In genomic region chrII:12222524-12222923, ce11 we compare ENCODE assay signal across 3 worm cellular contexts.
A peak's percentile ranks its signal among the peaks of the same experiment; 100 is the strongest.
TF ChIP-seq lines count a peak whose summit lies in the region.

No protein-coding gene starts in this region.

TF ChIP-seq in whole organism, L1 larva, 84 proteins besides CTCF, POLR2A, EP300 and RAD21 (continued from another document and continues in another):
- TF ChIP-seq zag-1 (tag; optimal IDR thresholded peaks at IDR 0.05; lab: Kevin White, UChicago) (no peak), zip-4 (GFP tag; optimal IDR thresholded peaks at IDR 0.05; lab: Kevin White, UChicago) (no peak), dsc-1 (tag; optimal IDR thresholded peaks at IDR 0.05; lab: Kevin White, UChicago) (peak; percentile 75), hpl-2 (GFP tag; optimal IDR thresholded peaks at IDR 0.05; lab: Kevin White, UChicago) (no peak), ceh-88 (GFP tag; IDR thresholded peaks at IDR 0.05; lab: Robert Waterston, UW) (no peak), lsy-2 (tag; optimal IDR thresholded peaks at IDR 0.05; lab: Kevin White, UChicago) (peak; percentile 63 to 83), isw-1 (GFP tag; IDR thresholded peaks at IDR 0.05; lab: Robert Waterston, UW) (peak; percentile 49), egl-27 (tag; optimal IDR thresholded peaks at IDR 0.05; lab: Kevin White, UChicago) (peak in 1 of 2 experiments; percentile 10), unc-130 (tag; optimal IDR thresholded peaks at IDR 0.05; lab: Kevin White, UChicago) (peak; percentile 72), ets-5 (GFP tag; IDR thresholded peaks at IDR 0.05; lab: Robert Waterston, UW) (no peak), F16B12.6 (tag; optimal IDR thresholded peaks at IDR 0.05; lab: Kevin White, UChicago) (no peak), nhr-71 (tag; optimal IDR thresholded peaks at IDR 0.05; lab: Kevin White, UChicago) (peak; percentile 86), nhr-11 (tag; optimal IDR thresholded peaks at IDR 0.05; lab: Kevin White, UChicago) (no peak), unc-86 (tag; optimal IDR thresholded peaks at IDR 0.05; lab: Kevin White, UChicago) (peak; percentile 67), lin-13 (GFP tag; optimal IDR thresholded peaks at IDR 0.05; lab: Kevin White, UChicago) (no peak), nhr-47 (tag; optimal IDR thresholded peaks at IDR 0.05; lab: Kevin White, UChicago) (peak; percentile 79), swsn-7 (tag; optimal IDR thresholded peaks at IDR 0.05; lab: Kevin White, UChicago) (peak; percentile 81), snpc-4 (tag; optimal IDR thresholded peaks at IDR 0.05; lab: Kevin White, UChicago) (peak; percentile 73), ceh-8 (GFP tag; optimal IDR thresholded peaks at IDR 0.05; lab: Kevin White, UChicago) (peak; percentile 21), unc-98 (GFP tag; IDR thresholded peaks at IDR 0.05; lab: Robert Waterston, UW) (no peak), mdl-1 (tag; optimal IDR thresholded peaks at IDR 0.05; lab: Kevin White, UChicago) (peak in 1 of 2 experiments; percentile 70), nhr-77 (tag; optimal IDR thresholded peaks at IDR 0.05; lab: Kevin White, UChicago) (peak; percentile 63), C16A3.4 (tag; optimal IDR thresholded peaks at IDR 0.05; lab: Kevin White, UChicago) (peak; percentile 71), nhr-28 (tag; optimal IDR thresholded peaks at IDR 0.05; lab: Kevin White, UChicago) (no peak), tlp-1 (tag; optimal IDR thresholded peaks at IDR 0.05; lab: Kevin White, UChicago) (no peak), mep-1 (tag; optimal IDR thresholded peaks at IDR 0.05; lab: Kevin White, UChicago) (peak; percentile 58), lin-35 (GFP tag; optimal IDR thresholded peaks at IDR 0.05; lab: Kevin White, UChicago) (peak; percentile 72 to 73), pqm-1 (tag; optimal IDR thresholded peaks at IDR 0.05; lab: Kevin White, UChicago) (no peak), grh-1 (GFP tag; IDR thresholded peaks at IDR 0.05; lab: Robert Waterston, UW) (no peak), nhr-19 (GFP tag; conservative IDR thresholded peaks at IDR 0.05; lab: Robert Waterston, UW) (peak; percentile 62), C04F5.9 (tag; optimal IDR thresholded peaks at IDR 0.05; lab: Kevin White, UChicago) (no peak), unc-62 (GFP tag; optimal IDR thresholded peaks at IDR 0.05; lab: Kevin White, UChicago) (no peak), sptf-1 (tag; optimal IDR thresholded peaks at IDR 0.05; lab: Kevin White, UChicago) (no peak), nhr-20 (tag; optimal IDR thresholded peaks at IDR 0.05; lab: Kevin White, UChicago) (peak; percentile 88), efl-3 (GFP tag; optimal IDR thresholded peaks at IDR 0.05; lab: Kevin White, UChicago) (no peak), ztf-11 (tag; optimal IDR thresholded peaks at IDR 0.05; lab: Kevin White, UChicago) (peak in 1 of 2 experiments; percentile 53), sox-4 (tag; optimal IDR thresholded peaks at IDR 0.05; lab: Kevin White, UChicago) (peak; percentile 5), nhr-237 (tag; optimal IDR thresholded peaks at IDR 0.05; lab: Kevin White, UChicago) (no peak), fos-1 (tag; optimal IDR thresholded peaks at IDR 0.05; lab: Kevin White, UChicago) (peak; percentile 30), hlh-17 (GFP tag; optimal IDR thresholded peaks at IDR 0.05; lab: Kevin White, UChicago; ENCODE audit: borderline replicate concordance) (no peak), egl-13 (tag; optimal IDR thresholded peaks at IDR 0.05; lab: Kevin White, UChicago) (peak; percentile 67), lin-14 (GFP tag; optimal IDR thresholded peaks at IDR 0.05; lab: Kevin White, UChicago) (peak; percentile 98), jun-1 (tag; optimal IDR thresholded peaks at IDR 0.05; lab: Kevin White, UChicago) (peak; percentile 81), dpl-1 (GFP tag; optimal IDR thresholded peaks at IDR 0.05; lab: Kevin White, UChicago) (peak; percentile 25 to 54 (median 41)), elt-2 (tag; optimal IDR thresholded peaks at IDR 0.05; lab: Kevin White, UChicago) (no peak)

TF ChIP-seq in whole organism, L3 larva, 47 proteins besides CTCF, POLR2A, EP300 and RAD21 (continued from another document):
- TF ChIP-seq egl-27 (tag; optimal IDR thresholded peaks at IDR 0.05; lab: Kevin White, UChicago) = peak; percentile 27
- peak; percentile 79 for TF ChIP-seq lin-15B (tag; optimal IDR thresholded peaks at IDR 0.05; lab: Kevin White, UChicago)
- peak; percentile 41 for TF ChIP-seq lsy-12 (tag; optimal IDR thresholded peaks at IDR 0.05; lab: Kevin White, UChicago)
- TF ChIP-seq nhr-11 (tag; optimal IDR thresholded peaks at IDR 0.05; lab: Kevin White, UChicago) = no peak
- TF ChIP-seq ztf-4 (tag; optimal IDR thresholded peaks at IDR 0.05; lab: Kevin White, UChicago) = no peak
- TF ChIP-seq zag-1 (tag; optimal IDR thresholded peaks at IDR 0.05; lab: Kevin White, UChicago) = no peak
- TF ChIP-seq R02D3.7 (tag; optimal IDR thresholded peaks at IDR 0.05; lab: Kevin White, UChicago) = peak; percentile 60
- no peak for TF ChIP-seq nhr-67 (tag; optimal IDR thresholded peaks at IDR 0.05; lab: Kevin White, UChicago)
- TF ChIP-seq eor-1 (tag; optimal IDR thresholded peaks at IDR 0.05; lab: Kevin White, UChicago) = no peak
- no peak for TF ChIP-seq elt-1 (tag; optimal IDR thresholded peaks at IDR 0.05; lab: Kevin White, UChicago)
- TF ChIP-seq jun-1 (tag; optimal IDR thresholded peaks at IDR 0.05; lab: Kevin White, UChicago) = peak; percentile 5
- TF ChIP-seq tbx-2 (tag; optimal IDR thresholded peaks at IDR 0.05; lab: Kevin White, UChicago) = peak; percentile 63
- TF ChIP-seq sea-2 (GFP tag; optimal IDR thresholded peaks at IDR 0.05; lab: Kevin White, UChicago) = peak; percentile 14
- TF ChIP-seq egl-5 (tag; optimal IDR thresholded peaks at IDR 0.05; lab: Kevin White, UChicago) = peak; percentile 62
- TF ChIP-seq nfya-1 (tag; optimal IDR thresholded peaks at IDR 0.05; lab: Kevin White, UChicago; ENCODE audit: insufficient read depth) = peak; percentile 93
- TF ChIP-seq nhr-25 (tag; optimal IDR thresholded peaks at IDR 0.05; lab: Kevin White, UChicago) = peak; percentile 90
- TF ChIP-seq mml-1 (tag; optimal IDR thresholded peaks at IDR 0.05; lab: Kevin White, UChicago) = no peak
- TF ChIP-seq ceh-28 (tag; optimal IDR thresholded peaks at IDR 0.05; lab: Kevin White, UChicago) = peak; percentile 84
- no peak for TF ChIP-seq nhr-12 (tag; optimal IDR thresholded peaks at IDR 0.05; lab: Kevin White, UChicago)
- no peak for TF ChIP-seq aly-2 (tag; optimal IDR thresholded peaks at IDR 0.05; lab: Kevin White, UChicago)
- peak; percentile 1 for TF ChIP-seq skn-1 (tag; optimal IDR thresholded peaks at IDR 0.05; lab: Kevin White, UChicago)
- no peak for TF ChIP-seq daf-12 (tag; optimal IDR thresholded peaks at IDR 0.05; lab: Kevin White, UChicago)
- TF ChIP-seq elt-2 (tag; optimal IDR thresholded peaks at IDR 0.05; lab: Kevin White, UChicago) = peak; percentile 28
- no peak for TF ChIP-seq ceh-9 (tag; optimal IDR thresholded peaks at IDR 0.05; lab: Kevin White, UChicago)
- TF ChIP-seq pha-4 (tag; optimal IDR thresholded peaks at IDR 0.05; lab: Kevin White, UChicago) = peak; percentile 85
- no peak for TF ChIP-seq nhr-28 (tag; optimal IDR thresholded peaks at IDR 0.05; lab: Kevin White, UChicago)
- TF ChIP-seq fkh-10 (GFP tag; optimal IDR thresholded peaks at IDR 0.05; lab: Kevin White, UChicago) = peak; percentile 35

TF ChIP-seq in whole organism, young adult, 124 proteins besides CTCF, POLR2A, EP300 and RAD21 (continued from another document):
- TF ChIP-seq nhr-80 (tag; optimal IDR thresholded peaks at IDR 0.05; lab: Kevin White, UChicago) = peak; percentile 40
- peak; percentile 83 for TF ChIP-seq rcor-1 (GFP tag; IDR thresholded peaks at IDR 0.05; lab: Robert Waterston, UW)
- TF ChIP-seq tbp1 (GFP tag; optimal IDR thresholded peaks at IDR 0.05; lab: Kevin White, UChicago) = peak; percentile 34
- no peak for TF ChIP-seq mel-28 (tag; optimal IDR thresholded peaks at IDR 0.05; lab: Kevin White, UChicago; ENCODE audit: borderline replicate concordance)
- TF ChIP-seq lag-1 (GFP tag; IDR thresholded peaks at IDR 0.05; lab: Robert Waterston, UW) = no peak
- TF ChIP-seq Y53G8AR.9 (GFP tag; conservative IDR thresholded peaks at IDR 0.05; lab: Robert Waterston, UW) = 0 out of 2 replicates have a peak, but pooled peaks have one; percentile 14
- TF ChIP-seq egl-18 (GFP tag; IDR thresholded peaks at IDR 0.05; lab: Robert Waterston, UW) = no peak
- no peak for TF ChIP-seq cebp-1 (GFP tag; IDR thresholded peaks at IDR 0.05; lab: Robert Waterston, UW)
- TF ChIP-seq cebp-1 (tag; optimal IDR thresholded peaks at IDR 0.05; lab: Kevin White, UChicago) = peak; percentile 76
- peak; percentile 31; the same call in 1 of the 2 replicates for TF ChIP-seq B0336.3 (GFP tag; IDR thresholded peaks at IDR 0.05; lab: Robert Waterston, UW)
- peak; percentile 73 for TF ChIP-seq egrh-3 (GFP tag; IDR thresholded peaks at IDR 0.05; lab: Robert Waterston, UW)
- TF ChIP-seq nfya-2 (GFP tag; IDR thresholded peaks at IDR 0.05; lab: Robert Waterston, UW) = no peak
